Fruit fly (Drosophila melanogaster): ENCODE results near the gene CG1492.

Gene CG1492

dm6 chrX:12017815-12018439, 5.9 kb upstream of the CG1492 start, which contains the start of gene Chrac-16 (continued):
- TF ChIP-seq CG14014 (GFP tag; IDR thresholded peaks at IDR 0.05), result no peak
- peak; percentile 81 for TF ChIP-seq amos (GFP tag; IDR thresholded peaks at IDR 0.05; ENCODE audit: partially characterized antibody)
- TF ChIP-seq BtbVII (GFP tag; optimal IDR thresholded peaks at IDR 0.05), result no peak
- TF ChIP-seq CG16779 (GFP tag; IDR thresholded peaks at IDR 0.05), result no peak
- no peak for TF ChIP-seq CG33213 (GFP tag; optimal IDR thresholded peaks at IDR 0.05)
- TF ChIP-seq prd (optimal IDR thresholded peaks at IDR 0.05), result no peak
- TF ChIP-seq prd (GFP tag; IDR thresholded peaks at IDR 0.05), result no peak
- TF ChIP-seq MBD-R2 (GFP tag; IDR thresholded peaks at IDR 0.05), result peak; percentile 55
- no peak for TF ChIP-seq Bteb2 (GFP tag; optimal IDR thresholded peaks at IDR 0.05)
- TF ChIP-seq bab2 (GFP tag; optimal IDR thresholded peaks at IDR 0.05), result no peak
- TF ChIP-seq CG1602 (GFP tag; optimal IDR thresholded peaks at IDR 0.05), result no peak
- no peak for TF ChIP-seq dmrt99B (tag; optimal IDR thresholded peaks at IDR 0.05)
- TF ChIP-seq Sox100B (GFP tag; optimal IDR thresholded peaks at IDR 0.05), result no peak
- no peak for TF ChIP-seq CG10321 (GFP tag; IDR thresholded peaks at IDR 0.05)
- no peak for TF ChIP-seq Lpt (GFP tag; optimal IDR thresholded peaks at IDR 0.05)
- peak; percentile 83 for TF ChIP-seq CG16813 (GFP tag; IDR thresholded peaks at IDR 0.05; ENCODE audit: partially characterized antibody)
- TF ChIP-seq CG12236 (GFP tag; optimal IDR thresholded peaks at IDR 0.05), result no peak
- TF ChIP-seq tll (GFP tag; optimal IDR thresholded peaks at IDR 0.05), result no peak
- TF ChIP-seq CG8359 (GFP tag; optimal IDR thresholded peaks at IDR 0.05; ENCODE audit: borderline replicate concordance), result no peak
- no peak for TF ChIP-seq lilli (GFP tag; optimal IDR thresholded peaks at IDR 0.05)
- TF ChIP-seq Bgb (GFP tag; IDR thresholded peaks at IDR 0.05; ENCODE audit: partially characterized antibody), result peak; percentile 81
- TF ChIP-seq zen (tag; optimal IDR thresholded peaks at IDR 0.05), result no peak
- TF ChIP-seq Dp (GFP tag; optimal IDR thresholded peaks at IDR 0.05), result peak; percentile 11
- no peak for TF ChIP-seq dan (GFP tag; IDR thresholded peaks at IDR 0.05)
- no peak for TF ChIP-seq scrt (GFP tag; optimal IDR thresholded peaks at IDR 0.05)
- no peak for TF ChIP-seq phol (tag; optimal IDR thresholded peaks at IDR 0.05)
- TF ChIP-seq cato (GFP tag; optimal IDR thresholded peaks at IDR 0.05; ENCODE audit: borderline replicate concordance), result no peak
- TF ChIP-seq CG2120 (GFP tag; optimal IDR thresholded peaks at IDR 0.05), result no peak
- no peak for TF ChIP-seq CG10431 (GFP tag; optimal IDR thresholded peaks at IDR 0.05)
- no peak for TF ChIP-seq sug (tag; optimal IDR thresholded peaks at IDR 0.05)
- TF ChIP-seq slbo (GFP tag; IDR thresholded peaks at IDR 0.05), result no peak
- TF ChIP-seq mld (GFP tag; IDR thresholded peaks at IDR 0.05; ENCODE audit: partially characterized antibody), result peak; percentile 53; the same call in 1 of the 3 replicates
- TF ChIP-seq dysf (GFP tag; IDR thresholded peaks at IDR 0.05), result no peak
- no peak for TF ChIP-seq pum (GFP tag; optimal IDR thresholded peaks at IDR 0.05)
- no peak for TF ChIP-seq CG15479 (GFP tag; optimal IDR thresholded peaks at IDR 0.05)
- TF ChIP-seq ind (GFP tag; optimal IDR thresholded peaks at IDR 0.05), result no peak
- no peak for TF ChIP-seq bcd (GFP tag; optimal IDR thresholded peaks at IDR 0.05)
- TF ChIP-seq Ravus (GFP tag; IDR thresholded peaks at IDR 0.05), result no peak
- TF ChIP-seq aop (GFP tag; IDR thresholded peaks at IDR 0.05), result no peak
- TF ChIP-seq CG2129 (GFP tag; IDR thresholded peaks at IDR 0.05; ENCODE audit: partially characterized antibody), result peak; percentile 60
- no peak for TF ChIP-seq CG3407 (GFP tag; optimal IDR thresholded peaks at IDR 0.05)
- TF ChIP-seq gsb (GFP tag; IDR thresholded peaks at IDR 0.05), result no peak
- TF ChIP-seq CG9727 (GFP tag; optimal IDR thresholded peaks at IDR 0.05), result no peak
- TF ChIP-seq CG18764 (GFP tag; optimal IDR thresholded peaks at IDR 0.05), result no peak
- no peak for TF ChIP-seq NFAT (GFP tag; IDR thresholded peaks at IDR 0.05)
- TF ChIP-seq MESR4 (GFP tag; optimal IDR thresholded peaks at IDR 0.05), result peak; percentile 65
- TF ChIP-seq CG17829 (tag; optimal IDR thresholded peaks at IDR 0.05), result no peak
- TF ChIP-seq CG7786 (GFP tag; optimal IDR thresholded peaks at IDR 0.05), result no peak
- TF ChIP-seq CG17802 (tag; optimal IDR thresholded peaks at IDR 0.05), result no peak
- no peak for TF ChIP-seq sens (GFP tag)
- TF ChIP-seq CG11398 (GFP tag; optimal IDR thresholded peaks at IDR 0.05), result no peak

Data from whole organism, embryonic.